Fruit fly (Drosophila melanogaster) whole organism, adult: Measurements from ENCODE around the gene Ptx1.

Source experiments
- CG11617 ChIP-seq: fragments of 200-800 bp; sonication (Bioruptor generic); optimal IDR thresholded peaks from 2 replicates; lab custom pipeline; 2017; ENCODE audit warnings: mild to moderate bottlenecking, missing biosample characterization, missing genetic modification reagents, missing genetic modification characterization
- CG12768 ChIP-seq: fragments of 200-800 bp; sonication (Bioruptor generic); optimal IDR thresholded peaks from 2 replicates; lab custom pipeline; 2017; ENCODE audit warnings: missing biosample characterization, missing genetic modification characterization, mild to moderate bottlenecking, moderate library complexity, missing genetic modification reagents
- CG14711 ChIP-seq: fragments of 200-800 bp; sonication (Bioruptor generic); optimal IDR thresholded peaks from 2 replicates; lab custom pipeline; 2018; ENCODE audit warnings: missing biosample characterization, mild to moderate bottlenecking, missing genetic modification characterization, moderate library complexity
- CG1620 ChIP-seq: fragments of 200-800 bp; sonication (Bioruptor generic); optimal IDR thresholded peaks from 2 replicates; lab custom pipeline; 2016; ENCODE audit warnings: missing biosample characterization, missing genetic modification characterization
- CG33017 ChIP-seq: fragments of 200-800 bp; sonication (Bioruptor generic); optimal IDR thresholded peaks from 2 replicates; lab custom pipeline; 2018; ENCODE audit warnings: missing biosample characterization, mild to moderate bottlenecking, missing genetic modification characterization, moderate library complexity
- CG5204 ChIP-seq: fragments of 200-800 bp; sonication (Bioruptor generic); optimal IDR thresholded peaks from 2 replicates; lab custom pipeline; 2016; ENCODE audit warnings: missing biosample characterization, missing genetic modification characterization
- CG7045 ChIP-seq: fragments of 200-800 bp; sonication (Bioruptor generic); optimal IDR thresholded peaks from 2 replicates; lab custom pipeline; 2017; ENCODE audit warnings: missing biosample characterization, mild to moderate bottlenecking, missing genetic modification characterization
- CG7101 ChIP-seq: fragments of 200-800 bp; sonication (Bioruptor generic); optimal IDR thresholded peaks from 2 replicates; lab custom pipeline; 2018; ENCODE audit warnings: missing biosample characterization, mild to moderate bottlenecking, missing genetic modification characterization, moderate library complexity
- Clk ChIP-seq: fragments of 200-800 bp; sonication (Bioruptor generic); optimal IDR thresholded peaks from 2 replicates; lab custom pipeline; 2017; ENCODE audit warnings: missing biosample characterization, missing genetic modification characterization
- Crg-1 ChIP-seq: fragments of 200-800 bp; sonication (Bioruptor generic); optimal IDR thresholded peaks from 2 replicates; lab custom pipeline; 2016; ENCODE audit warnings: missing biosample characterization, missing genetic modification characterization
- Hr96 ChIP-seq: fragments of 200-800 bp; sonication (Bioruptor generic); optimal IDR thresholded peaks from 2 replicates; lab custom pipeline; 2016; ENCODE audit warnings: missing biosample characterization, missing genetic modification characterization
- Mnt ChIP-seq: fragments of 200-800 bp; sonication (Bioruptor generic); optimal IDR thresholded peaks from 2 replicates; lab custom pipeline; 2016; ENCODE audit warnings: missing biosample characterization, mild to moderate bottlenecking, missing genetic modification characterization
- bab1 ChIP-seq: fragments of 200-800 bp; sonication (Bioruptor generic); optimal IDR thresholded peaks from 3 replicates; lab custom pipeline; 2019; ENCODE audit warnings: missing biosample characterization, mild to moderate bottlenecking, missing genetic modification characterization, moderate library complexity
- cic ChIP-seq: fragments of 200-800 bp; sonication (Bioruptor generic); optimal IDR thresholded peaks from 2 replicates; lab custom pipeline; 2017; ENCODE audit warnings: missing biosample characterization, mild to moderate bottlenecking, missing genetic modification characterization, moderate library complexity
- cnc ChIP-seq, 2 experiments: fragments of >200 bp; optimal IDR thresholded peaks; 2 replicates each; lab custom pipeline; 2017
- kay ChIP-seq: fragments of 200-800 bp; sonication (Bioruptor generic); peaks from one replicate; lab custom pipeline; 2016; ENCODE audit warnings: missing biosample characterization, missing genetic modification characterization, borderline replicate concordance
- ovo ChIP-seq: fragments of 200-800 bp; sonication (Bioruptor generic); optimal IDR thresholded peaks from 2 replicates; lab custom pipeline; 2016; ENCODE audit warnings: missing biosample characterization, missing genetic modification characterization
- pad ChIP-seq: fragments of 200-800 bp; sonication (Bioruptor generic); optimal IDR thresholded peaks from 3 replicates; lab custom pipeline; 2017; ENCODE audit warnings: missing biosample characterization, missing genetic modification characterization, mild to moderate bottlenecking, moderate library complexity, missing genetic modification reagents
- tj ChIP-seq: fragments of 200-800 bp; sonication (Bioruptor generic); optimal IDR thresholded peaks from 3 replicates; lab custom pipeline; 2017; ENCODE audit warnings: missing biosample characterization, mild to moderate bottlenecking, missing genetic modification characterization, moderate library complexity
- toe ChIP-seq: fragments of 200-800 bp; sonication (Bioruptor generic); optimal IDR thresholded peaks from 2 replicates; lab custom pipeline; 2016; ENCODE audit warnings: missing biosample characterization, missing genetic modification characterization

Gene Ptx1

dm6 chr3R:30883403-30883802 is 29.2 kb upstream of the Ptx1 start, which contains the start of gene CG15547:
Gene CG15547, minus strand, starts transcription at chr3R:30883503.
- no peak for TF ChIP-seq Mnt
- TF ChIP-seq CG5204 (GFP tag; lab: Kevin White, UChicago): no peak
- no peak for TF ChIP-seq CG7045
- no peak for TF ChIP-seq cnc (optimal IDR thresholded peaks at IDR 0.05; lab: Kevin White, UChicago)
- no peak for TF ChIP-seq Crg-1
- TF ChIP-seq cic (GFP tag; lab: Kevin White, UChicago): no peak
- TF ChIP-seq Hr96 (GFP tag; lab: Kevin White, UChicago): no peak
- TF ChIP-seq tj (GFP tag; lab: Kevin White, UChicago): no peak
- TF ChIP-seq CG12768 (GFP tag; lab: Kevin White, UChicago): no peak
- TF ChIP-seq Clk (GFP tag; lab: Kevin White, UChicago): no peak
- no peak for TF ChIP-seq toe
- no peak for TF ChIP-seq CG14711 (tag; lab: Kevin White, UChicago)
- TF ChIP-seq kay (GFP tag; lab: Kevin White, UChicago): no peak

DNA sequence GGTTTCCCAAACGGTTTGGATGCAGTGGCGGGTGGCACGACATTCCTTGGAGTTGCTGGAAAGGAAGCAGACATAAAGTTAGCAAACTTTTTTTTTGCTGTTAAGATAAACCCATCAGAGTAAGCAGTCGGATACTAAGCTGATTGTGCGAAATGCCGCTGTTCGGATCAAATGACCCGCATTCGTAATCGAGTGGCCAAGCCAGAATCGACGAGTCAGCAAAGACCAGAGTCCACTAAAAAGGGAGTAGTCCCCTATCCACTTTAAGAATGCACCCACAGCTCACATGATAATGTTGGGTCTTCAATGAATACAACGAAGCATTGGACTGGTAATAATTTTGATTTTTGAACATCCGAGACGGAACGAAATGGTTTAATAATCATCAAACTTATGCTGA is 25.7 kb upstream of the Ptx1 start:
- no peak for TF ChIP-seq cnc (optimal IDR thresholded peaks at IDR 0.05; lab: Kevin White, UChicago)
- no peak for TF ChIP-seq CG5204 (GFP tag; lab: Kevin White, UChicago)
- no peak for TF ChIP-seq Clk (GFP tag; lab: Kevin White, UChicago)
- peak; percentile 96 for TF ChIP-seq tj (GFP tag; lab: Kevin White, UChicago)
- no peak for TF ChIP-seq pad (GFP tag; lab: Kevin White, UChicago)
- no peak for TF ChIP-seq Crg-1

dm6 chr3R:30887302-30887701 is 25.3 kb upstream of the Ptx1 start:
- no peak for TF ChIP-seq CG33017 (tag; lab: Kevin White, UChicago)
- peak; percentile 91 for TF ChIP-seq kay (GFP tag; lab: Kevin White, UChicago)
- no peak for TF ChIP-seq cic (GFP tag; lab: Kevin White, UChicago)

dm6 chr3R:30887711-30888549 is 24.6 kb upstream of the Ptx1 start:
- no peak for TF ChIP-seq kay (GFP tag; lab: Kevin White, UChicago)
- peak; percentile 70 for TF ChIP-seq CG7045
- TF ChIP-seq CG12768 (GFP tag; lab: Kevin White, UChicago): peak; percentile 87
- peak; percentile 12 for TF ChIP-seq Crg-1
- TF ChIP-seq toe: peak; percentile 66
- no peak for TF ChIP-seq Clk (GFP tag; lab: Kevin White, UChicago)
- TF ChIP-seq CG14711 (tag; lab: Kevin White, UChicago): peak; percentile 77
- TF ChIP-seq bab1 (GFP tag; lab: Kevin White, UChicago): peak; percentile 68
- peak; percentile 95 for TF ChIP-seq cic (GFP tag; lab: Kevin White, UChicago)
- TF ChIP-seq cnc (optimal IDR thresholded peaks at IDR 0.05; lab: Kevin White, UChicago): no peak
- TF ChIP-seq Mnt: peak; percentile 30
- no peak for TF ChIP-seq CG1620 (GFP tag; lab: Kevin White, UChicago)
- no peak for TF ChIP-seq CG5204 (GFP tag; lab: Kevin White, UChicago)
- peak; percentile 80 for TF ChIP-seq CG7101 (tag; lab: Kevin White, UChicago)
- peak; percentile 30 for TF ChIP-seq CG11617 (GFP tag; lab: Kevin White, UChicago)
- peak; percentile 53 for TF ChIP-seq pad (GFP tag; lab: Kevin White, UChicago)
- TF ChIP-seq CG33017 (tag; lab: Kevin White, UChicago): peak; percentile 81
- no peak for TF ChIP-seq ovo
- TF ChIP-seq Hr96 (GFP tag; lab: Kevin White, UChicago): peak; percentile 68

DNA sequence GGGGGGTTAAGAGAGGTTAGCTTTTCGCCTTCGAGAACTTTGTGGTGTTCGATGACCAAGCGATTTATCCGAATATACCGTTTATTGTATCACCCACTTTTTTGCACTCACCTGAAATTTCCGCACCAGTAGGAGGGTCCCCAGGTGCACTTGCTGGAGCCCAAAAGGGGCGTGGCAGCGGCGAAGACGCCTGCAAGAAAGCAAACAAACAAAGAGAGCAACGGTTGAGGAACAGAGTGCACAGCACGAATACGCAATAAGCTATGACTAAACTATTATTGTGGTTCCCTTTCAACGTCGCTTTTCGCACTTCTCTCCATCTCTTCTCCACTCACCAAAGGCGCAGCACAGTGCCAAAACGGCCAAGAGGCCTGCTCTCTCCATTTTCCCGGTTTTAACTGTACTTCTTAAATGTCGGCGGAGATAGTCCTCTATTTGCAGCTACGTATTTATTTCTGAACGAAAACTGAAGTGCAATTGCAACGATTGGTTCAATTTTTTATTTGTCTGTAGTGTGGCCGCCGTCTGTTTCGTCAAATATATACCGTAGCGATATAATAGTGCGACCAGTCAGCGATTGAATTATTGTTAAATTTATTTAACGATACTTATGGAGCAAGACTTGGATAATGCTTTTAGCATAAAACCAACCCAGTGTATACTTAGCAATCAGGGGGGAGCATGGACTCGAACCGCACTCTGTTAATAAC is 23.8 kb upstream of the Ptx1 start, which contains the start of gene Sap-r:
TSS of gene Sap-r (minus strand) at position 513 of the 710 bp plus-strand sequence.
- no peak for TF ChIP-seq Hr96 (GFP tag; lab: Kevin White, UChicago)
- peak; percentile 58 for TF ChIP-seq tj (GFP tag; lab: Kevin White, UChicago)
- peak; percentile 87 to 95 for TF ChIP-seq cnc (optimal IDR thresholded peaks at IDR 0.05; lab: Kevin White, UChicago)
- TF ChIP-seq CG14711 (tag; lab: Kevin White, UChicago): peak; percentile 33
- TF ChIP-seq CG12768 (GFP tag; lab: Kevin White, UChicago): no peak
- TF ChIP-seq CG7045: no peak
- TF ChIP-seq CG1620 (GFP tag; lab: Kevin White, UChicago): peak; percentile 14
- TF ChIP-seq bab1 (GFP tag; lab: Kevin White, UChicago): peak; percentile 88
- TF ChIP-seq pad (GFP tag; lab: Kevin White, UChicago): no peak
- peak; percentile 9 for TF ChIP-seq CG7101 (tag; lab: Kevin White, UChicago)
- TF ChIP-seq CG33017 (tag; lab: Kevin White, UChicago): no peak
- no peak for TF ChIP-seq Clk (GFP tag; lab: Kevin White, UChicago)
- TF ChIP-seq kay (GFP tag; lab: Kevin White, UChicago): no peak
- TF ChIP-seq ovo: peak; percentile 17
- TF ChIP-seq cic (GFP tag; lab: Kevin White, UChicago): no peak
- no peak for TF ChIP-seq CG5204 (GFP tag; lab: Kevin White, UChicago)

- TF ChIP-seq kay (GFP tag; lab: Kevin White, UChicago) (peak; percentile 74), CG14711 (tag; lab: Kevin White, UChicago) (no peak), tj (GFP tag; lab: Kevin White, UChicago) (no peak)
Observed at dm6 chr3R:30890045-30890444, 22.5 kb upstream of the Ptx1 start.
